Worm (Caenorhabditis elegans) whole organism, late embryonic: ENCODE data around the gene ser-1.

Source experiments
- K09A11.1 ChIP-seq: sonication (generic microtip); optimal IDR thresholded peaks from 2 replicates; lab custom pipeline; 2017; ENCODE audit warnings: antibody characterized with exemption, mild to moderate bottlenecking, missing genetic modification characterization, missing compliant biosample characterization; ENCODE audit not compliant: insufficient read depth
- T23F11.4 ChIP-seq: fragments of 200-800 bp; sonication (Bioruptor generic); optimal IDR thresholded peaks from 2 replicates; lab custom pipeline; 2018; ENCODE audit warnings: mild to moderate bottlenecking, missing genetic modification characterization, missing compliant biosample characterization
- Y22D7AL.16 ChIP-seq: sonication (generic microtip); optimal IDR thresholded peaks from 2 replicates; lab custom pipeline; 2016; ENCODE audit warnings: missing genetic modification characterization, missing compliant biosample characterization
- ahr-1 ChIP-seq: sonication (generic microtip); optimal IDR thresholded peaks from 2 replicates; lab custom pipeline; 2016; ENCODE audit warnings: missing genetic modification characterization, missing compliant biosample characterization
- ama-1 ChIP-seq: fragments of 150-350 bp; optimal IDR thresholded peaks from 2 replicates; lab custom pipeline; 2014
- ceh-18 ChIP-seq: sonication (generic microtip); optimal IDR thresholded peaks from 2 replicates; lab custom pipeline; 2016; ENCODE audit warnings: missing genetic modification characterization, missing compliant biosample characterization
- ceh-19 ChIP-seq: fragments of 200-800 bp; sonication (Bioruptor generic); optimal IDR thresholded peaks from 2 replicates; lab custom pipeline; 2018; ENCODE audit warnings: mild to moderate bottlenecking, missing genetic modification characterization, missing compliant biosample characterization
- ceh-22 ChIP-seq: sonication (generic microtip); optimal IDR thresholded peaks from 2 replicates; lab custom pipeline; 2017; ENCODE audit warnings: missing biosample characterization, missing genetic modification characterization
- ceh-34 ChIP-seq: sonication (generic microtip); optimal IDR thresholded peaks from 2 replicates; lab custom pipeline; 2016; ENCODE audit warnings: mild to moderate bottlenecking, missing genetic modification characterization, missing compliant biosample characterization
- ceh-45 ChIP-seq: fragments of 200-800 bp; sonication (Bioruptor generic); IDR thresholded peaks from 2 replicates; pipeline ENCODE4 v1.3.6; 2022; ENCODE audit warnings: missing genetic modification reagents, missing genetic modification characterization, missing compliant biosample characterization
- ceh-6 ChIP-seq: fragments of 200-800 bp; sonication (Bioruptor generic); optimal IDR thresholded peaks from 2 replicates; lab custom pipeline; 2018; ENCODE audit warnings: mild to moderate bottlenecking, missing genetic modification characterization, missing compliant biosample characterization
- eyg-1 ChIP-seq: sonication (generic microtip); optimal IDR thresholded peaks from 2 replicates; lab custom pipeline; 2016; ENCODE audit warnings: missing genotype, missing genetic modification characterization, missing compliant biosample characterization
- fax-1 ChIP-seq: sonication (generic microtip); optimal IDR thresholded peaks from 2 replicates; lab custom pipeline; 2016; ENCODE audit warnings: missing genotype, missing genetic modification characterization, missing compliant biosample characterization
- hlh-13 ChIP-seq: fragments of 200-800 bp; sonication (Bioruptor generic); optimal IDR thresholded peaks from 2 replicates; lab custom pipeline; 2018; ENCODE audit warnings: mild to moderate bottlenecking, missing genetic modification characterization, missing compliant biosample characterization
- hlh-15 ChIP-seq: sonication (generic microtip); optimal IDR thresholded peaks from 2 replicates; lab custom pipeline; 2016; ENCODE audit warnings: missing genetic modification characterization, missing compliant biosample characterization
- hlh-30 ChIP-seq: sonication (generic microtip); optimal IDR thresholded peaks from 2 replicates; lab custom pipeline; 2017; ENCODE audit warnings: antibody characterized with exemption, missing genetic modification characterization, missing compliant biosample characterization; ENCODE audit not compliant: insufficient read depth
- hlh-6 ChIP-seq: sonication (generic microtip); optimal IDR thresholded peaks from 2 replicates; lab custom pipeline; 2016; ENCODE audit warnings: missing genotype, missing genetic modification characterization, missing compliant biosample characterization
- hlh-8 ChIP-seq: sonication (generic microtip); optimal IDR thresholded peaks from 2 replicates; lab custom pipeline; 2016; ENCODE audit warnings: missing genotype, missing genetic modification characterization, missing compliant biosample characterization
- lin-11 ChIP-seq: fragments of 200-800 bp; sonication (Bioruptor generic); optimal IDR thresholded peaks from 2 replicates; lab custom pipeline; 2018; ENCODE audit warnings: mild to moderate bottlenecking, missing genetic modification characterization, missing compliant biosample characterization
- madf-2 ChIP-seq: sonication (generic microtip); optimal IDR thresholded peaks from 2 replicates; lab custom pipeline; 2017; ENCODE audit warnings: missing genetic modification characterization, missing compliant biosample characterization
- mec-3 ChIP-seq: sonication (generic microtip); optimal IDR thresholded peaks from 2 replicates; lab custom pipeline; 2016; ENCODE audit warnings: borderline replicate concordance, missing genetic modification characterization, missing compliant biosample characterization
- nhr-232 ChIP-seq: sonication (generic microtip); optimal IDR thresholded peaks from 2 replicates; lab custom pipeline; 2016; ENCODE audit warnings: missing genetic modification characterization, missing compliant biosample characterization
- npax-4 ChIP-seq: sonication (generic microtip); optimal IDR thresholded peaks from 2 replicates; lab custom pipeline; 2016; ENCODE audit warnings: missing genetic modification characterization, missing compliant biosample characterization
- pag-3 ChIP-seq: sonication (generic microtip); optimal IDR thresholded peaks from 2 replicates; lab custom pipeline; 2016; ENCODE audit warnings: missing compliant biosample characterization, missing genetic modification characterization, borderline replicate concordance
- pax-1 ChIP-seq: fragments of 150-350 bp; optimal IDR thresholded peaks from 2 replicates; lab custom pipeline; 2014; ENCODE audit warnings: missing biosample characterization, missing genetic modification characterization
- pqm-1 ChIP-seq: sonication (generic microtip); optimal IDR thresholded peaks from 2 replicates; lab custom pipeline; 2016; ENCODE audit warnings: missing genetic modification characterization, missing compliant biosample characterization
- ref-2 ChIP-seq: sonication (generic microtip); optimal IDR thresholded peaks from 2 replicates; lab custom pipeline; 2016; ENCODE audit warnings: missing genetic modification characterization, missing compliant biosample characterization
- rnt-1 ChIP-seq: sonication (generic microtip); optimal IDR thresholded peaks from 2 replicates; lab custom pipeline; 2016; ENCODE audit warnings: missing genetic modification characterization, missing compliant biosample characterization
- sdc-2 ChIP-seq: sonication (generic microtip); optimal IDR thresholded peaks from 2 replicates; lab custom pipeline; 2016; ENCODE audit warnings: missing genotype, missing genetic modification characterization, missing compliant biosample characterization
- sox-2 ChIP-seq: fragments of 200-800 bp; sonication (Bioruptor generic); IDR thresholded peaks from 2 replicates; pipeline ENCODE4 v1.3.6; 2022; ENCODE audit warnings: missing genetic modification reagents, missing genetic modification characterization, missing compliant biosample characterization
- syd-9 ChIP-seq: sonication (generic microtip); optimal IDR thresholded peaks from 2 replicates; lab custom pipeline; 2016; ENCODE audit warnings: mild to moderate bottlenecking, missing genetic modification characterization, moderate library complexity, missing compliant biosample characterization
- tbx-7 ChIP-seq: sonication (generic microtip); optimal IDR thresholded peaks from 2 replicates; lab custom pipeline; 2016; ENCODE audit warnings: missing genotype, missing genetic modification characterization, missing compliant biosample characterization
- ttx-3 ChIP-seq: sonication (generic microtip); optimal IDR thresholded peaks from 2 replicates; lab custom pipeline; 2016; ENCODE audit warnings: missing genetic modification reagents, missing genetic modification characterization, missing compliant biosample characterization
- unc-42 ChIP-seq: sonication (generic microtip); optimal IDR thresholded peaks from 2 replicates; lab custom pipeline; 2016; ENCODE audit warnings: missing genotype, missing genetic modification characterization, missing compliant biosample characterization
- unc-86 ChIP-seq: sonication (generic microtip); optimal IDR thresholded peaks from 2 replicates; lab custom pipeline; 2016; ENCODE audit warnings: missing genetic modification characterization, missing compliant biosample characterization

ser-1 gene

ce11 chrX:16579303-16579795, at the start of gene ser-1:
Gene ser-1 (plus strand): TSS chrX:16579745.
- peak; percentile 9 for TF ChIP-seq ceh-18 (tag; lab: Kevin White, UChicago)
- peak; percentile 17 for TF ChIP-seq mec-3 (tag; lab: Kevin White, UChicago)
- no peak for TF ChIP-seq pag-3 (tag; lab: Kevin White, UChicago)
- TF ChIP-seq sox-2 (GFP tag; lab: Robert Waterston, UW), result no peak

- no peak for TF ChIP-seq unc-86 (tag; lab: Kevin White, UChicago)
- no peak for TF ChIP-seq sdc-2 (tag; lab: Kevin White, UChicago)
- TF ChIP-seq ttx-3 (tag; lab: Kevin White, UChicago), result no peak
- TF ChIP-seq nhr-232 (tag; lab: Kevin White, UChicago), result no peak
- TF ChIP-seq eyg-1 (tag; lab: Kevin White, UChicago), result no peak
- no peak for TF ChIP-seq ceh-18 (tag; lab: Kevin White, UChicago)
- no peak for TF ChIP-seq hlh-13
- TF ChIP-seq lin-11 (tag; lab: Kevin White, UChicago), result no peak
- no peak for TF ChIP-seq T23F11.4 (GFP tag; lab: Kevin White, UChicago)
- no peak for TF ChIP-seq tbx-7 (tag; lab: Kevin White, UChicago)
- TF ChIP-seq ceh-19 (GFP tag; lab: Kevin White, UChicago), result no peak
- TF ChIP-seq ceh-34 (tag; lab: Kevin White, UChicago), result no peak
- no peak for TF ChIP-seq hlh-30
- TF ChIP-seq ahr-1 (tag; lab: Kevin White, UChicago), result no peak
Measured at ce11 chrX:16529937-16530336, 49.6 kb upstream of the ser-1 start.

- TF ChIP-seq K09A11.1 (tag; lab: Kevin White, UChicago) (no peak), pqm-1 (tag; lab: Kevin White, UChicago) (no peak), ahr-1 (tag; lab: Kevin White, UChicago) (no peak), ref-2 (tag; lab: Kevin White, UChicago) (no peak), rnt-1 (tag; lab: Kevin White, UChicago) (no peak), hlh-8 (tag; lab: Kevin White, UChicago) (peak; percentile 29), eyg-1 (tag; lab: Kevin White, UChicago) (no peak)
Measured at ce11 chrX:16530455-16530854, 49.1 kb upstream of the ser-1 start.

- no peak for TF ChIP-seq unc-42 (tag; lab: Kevin White, UChicago)
- no peak for TF ChIP-seq fax-1 (tag; lab: Kevin White, UChicago)
- no peak for TF ChIP-seq tbx-7 (tag; lab: Kevin White, UChicago)
- no peak for TF ChIP-seq ceh-45
- TF ChIP-seq ceh-6 (GFP tag; lab: Kevin White, UChicago), result no peak
- no peak for TF ChIP-seq ceh-22 (tag; lab: Kevin White, UChicago)
- TF ChIP-seq nhr-232 (tag; lab: Kevin White, UChicago), result no peak
- no peak for TF ChIP-seq Y22D7AL.16 (tag; lab: Kevin White, UChicago)
- no peak for TF ChIP-seq hlh-15 (tag; lab: Kevin White, UChicago)
- no peak for TF ChIP-seq madf-2 (tag; lab: Kevin White, UChicago)
- no peak for TF ChIP-seq syd-9
- TF ChIP-seq pax-1 (tag; lab: Kevin White, UChicago), result no peak
Measured at ce11 chrX:16532513-16532912, 47.0 kb upstream of the ser-1 start.

ce11 chrX:16533860-16534259, 45.7 kb upstream of the ser-1 start:
- no peak for TF ChIP-seq ama-1
- no peak for TF ChIP-seq unc-42 (tag; lab: Kevin White, UChicago)
- no peak for TF ChIP-seq hlh-6 (tag; lab: Kevin White, UChicago)
- no peak for TF ChIP-seq npax-4
- no peak for TF ChIP-seq unc-86 (tag; lab: Kevin White, UChicago)
- no peak for TF ChIP-seq Y22D7AL.16 (tag; lab: Kevin White, UChicago)
